Worm (Caenorhabditis elegans) whole organism, L4 larva: ENCODE measurements around the gene rbx-1.
A peak's percentile ranks its signal among the peaks of the same experiment; 100 is the strongest.

Experiments
- F10B5.3 ChIP-seq: sonication (generic microtip); optimal IDR thresholded peaks from 2 replicates; lab custom pipeline; 2016; ENCODE audit warnings: mild to moderate bottlenecking, missing genetic modification characterization, missing compliant biosample characterization
- F26F4.8 ChIP-seq: fragments of 200-800 bp; sonication (Bioruptor generic); conservative IDR thresholded peaks from 2 replicates; pipeline ENCODE4 v1.3.6; 2022; ENCODE audit warnings: missing genetic modification characterization, missing compliant biosample characterization
- F44E2.7 ChIP-seq: fragments of 200-800 bp; sonication (Bioruptor generic); IDR thresholded peaks from 2 replicates; pipeline ENCODE4 v2.1.2; 2022; ENCODE audit warnings: missing genetic modification characterization, missing compliant biosample characterization
- T20F7.1 ChIP-seq: fragments of 200-800 bp; sonication (Bioruptor generic); optimal IDR thresholded peaks from 2 replicates; lab custom pipeline; 2018; ENCODE audit warnings: mild to moderate bottlenecking, missing genetic modification characterization, missing compliant biosample characterization
- Y48G9A.11 ChIP-seq: fragments of 200-800 bp; sonication (Bioruptor generic); IDR thresholded peaks from 2 replicates; pipeline ENCODE4 v1.3.6; 2022; ENCODE audit warnings: missing genetic modification reagents, missing genetic modification characterization, missing compliant biosample characterization
- Y75B8A.6 ChIP-seq: fragments of 200-800 bp; sonication (Bioruptor generic); IDR thresholded peaks from 2 replicates; pipeline ENCODE4 v1.3.6; 2022; ENCODE audit warnings: missing genetic modification reagents, missing genetic modification characterization, missing compliant biosample characterization
- ZK546.5 ChIP-seq, 2 experiments: sonication (generic microtip); optimal IDR thresholded peaks; 2 replicates each; lab custom pipeline; 2017; ENCODE audit warnings: missing biosample characterization in 2 of 2, missing genetic modification characterization in 2 of 2
- aly-2 ChIP-seq: sonication (generic microtip); optimal IDR thresholded peaks from 2 replicates; lab custom pipeline; 2018; ENCODE audit warnings: missing biosample characterization, missing genetic modification characterization
- attf-4 ChIP-seq: sonication (generic microtip); optimal IDR thresholded peaks from 3 replicates; lab custom pipeline; 2017; ENCODE audit warnings: missing biosample characterization, missing genetic modification characterization
- daf-16 ChIP-seq, 3 experiments: sonication (generic microtip); optimal IDR thresholded peaks; 2 replicates each; lab custom pipeline; 2016 to 2017; ENCODE audit warnings: missing genetic modification characterization in 3 of 3, missing genetic modification reagents in 3 of 3, mild to moderate bottlenecking in 2 of 3, missing compliant biosample characterization in 2 of 3, missing biosample characterization in 1 of 3, moderate library complexity in 1 of 3
- dmd-6 ChIP-seq: fragments of 200-800 bp; sonication (Bioruptor generic); IDR thresholded peaks from 2 replicates; pipeline ENCODE4 v1.3.6; 2022; ENCODE audit warnings: missing genetic modification reagents, missing genetic modification characterization, missing compliant biosample characterization
- dmd-9 ChIP-seq: fragments of 200-800 bp; sonication (Bioruptor generic); IDR thresholded peaks from 2 replicates; pipeline ENCODE4 v1.3.6; 2022; ENCODE audit warnings: missing genetic modification reagents, missing genetic modification characterization, missing compliant biosample characterization
- dpl-1 ChIP-seq: fragments of 150-350 bp; optimal IDR thresholded peaks from 2 replicates; lab custom pipeline; 2014; ENCODE audit warnings: missing biosample characterization, missing genetic modification reagents, missing genetic modification characterization
- duxl-1 ChIP-seq: sonication (generic microtip); optimal IDR thresholded peaks from 2 replicates; lab custom pipeline; 2016; ENCODE audit warnings: mild to moderate bottlenecking, missing genetic modification characterization, moderate library complexity, missing compliant biosample characterization; ENCODE audit not compliant: poor library complexity
- egl-43 ChIP-seq: fragments of 200-800 bp; sonication (Bioruptor generic); IDR thresholded peaks from 2 replicates; pipeline ENCODE4 v1.3.6; 2022; ENCODE audit warnings: missing genetic modification reagents, missing genetic modification characterization, missing compliant biosample characterization
- fkh-10 ChIP-seq: fragments of 150-350 bp; optimal IDR thresholded peaks from 2 replicates; lab custom pipeline; 2014; ENCODE audit warnings: missing biosample characterization, missing genetic modification reagents, missing genetic modification characterization
- fos-1 ChIP-seq: fragments of 150-350 bp; optimal IDR thresholded peaks from 2 replicates; lab custom pipeline; 2014; ENCODE audit warnings: missing biosample characterization, missing genetic modification characterization
- hlh-11 ChIP-seq: fragments of 200-800 bp; sonication (Bioruptor generic); optimal IDR thresholded peaks from 2 replicates; lab custom pipeline; 2018; ENCODE audit warnings: mild to moderate bottlenecking, missing genetic modification characterization, missing compliant biosample characterization
- hlh-30 ChIP-seq: sonication (generic microtip); optimal IDR thresholded peaks from 2 replicates; lab custom pipeline; 2017; ENCODE audit warnings: antibody characterized with exemption, mild to moderate bottlenecking, missing genetic modification characterization, missing compliant biosample characterization; ENCODE audit not compliant: insufficient read depth
- hmg-1.1 ChIP-seq: fragments of 200-800 bp; sonication (Bioruptor generic); IDR thresholded peaks from 2 replicates; pipeline ENCODE4 v1.3.6; 2022; ENCODE audit warnings: missing genetic modification reagents, missing genetic modification characterization, missing compliant biosample characterization
- lin-1 ChIP-seq: fragments of 200-800 bp; sonication (Bioruptor generic); IDR thresholded peaks from 2 replicates; pipeline ENCODE4 v1.3.6; 2022; ENCODE audit warnings: missing genetic modification reagents, missing genetic modification characterization, missing compliant biosample characterization
- lin-15B ChIP-seq: fragments of 150-350 bp; sonication (generic microtip); optimal IDR thresholded peaks from 3 replicates; lab custom pipeline; 2014; ENCODE audit warnings: missing biosample characterization, missing genetic modification characterization
- lin-39 ChIP-seq: fragments of 150-350 bp; optimal IDR thresholded peaks from 2 replicates; lab custom pipeline; 2014; ENCODE audit warnings: missing biosample characterization, missing genetic modification reagents, missing genetic modification characterization
- lir-3 ChIP-seq: sonication (generic microtip); optimal IDR thresholded peaks from 2 replicates; lab custom pipeline; 2016; ENCODE audit warnings: mild to moderate bottlenecking, missing genetic modification characterization, missing compliant biosample characterization
- lsy-2 ChIP-seq, 2 experiments: fragments of 150-350 bp in 1 of 2; sonication (generic microtip) in 1 of 2; optimal IDR thresholded peaks; 2 replicates each; lab custom pipeline; 2014 to 2017; ENCODE audit warnings: missing biosample characterization in 2 of 2, missing genetic modification characterization in 2 of 2
- madf-5 ChIP-seq, 2 experiments: fragments of 200-800 bp; sonication (Bioruptor generic); IDR thresholded peaks; 2 replicates each; pipeline ENCODE4 v1.3.6; 2022; ENCODE audit warnings: missing compliant biosample characterization in 2 of 2, missing genetic modification characterization in 2 of 2
- mdt-29 ChIP-seq: fragments of 200-800 bp; sonication (Bioruptor generic); IDR thresholded peaks from 2 replicates; pipeline ENCODE4 v1.3.6; 2022; ENCODE audit warnings: missing genetic modification reagents, missing genetic modification characterization, missing compliant biosample characterization
- mep-1 ChIP-seq: fragments of 150-350 bp; sonication (generic microtip); optimal IDR thresholded peaks from 3 replicates; lab custom pipeline; 2014; ENCODE audit warnings: missing biosample characterization, missing genetic modification characterization
- mes-2 ChIP-seq: sonication (generic microtip); optimal IDR thresholded peaks from 2 replicates; lab custom pipeline; 2016; ENCODE audit warnings: missing genotype, mild to moderate bottlenecking, missing genetic modification characterization, missing compliant biosample characterization; ENCODE audit not compliant: poor library complexity, severe bottlenecking
- mxl-2 ChIP-seq: fragments of 200-800 bp; sonication (Bioruptor generic); conservative IDR thresholded peaks from 2 replicates; pipeline ENCODE4 v1.3.6; 2022; ENCODE audit warnings: missing genetic modification reagents, missing genetic modification characterization, missing compliant biosample characterization
- nhr-28 ChIP-seq: fragments of 150-350 bp; optimal IDR thresholded peaks from 2 replicates; lab custom pipeline; 2014; ENCODE audit warnings: missing biosample characterization, missing genetic modification characterization
- nhr-76 ChIP-seq: fragments of 150-350 bp; optimal IDR thresholded peaks from 2 replicates; lab custom pipeline; 2014; ENCODE audit warnings: missing biosample characterization, missing genetic modification characterization
- pqm-1 ChIP-seq: sonication (generic microtip); optimal IDR thresholded peaks from 2 replicates; lab custom pipeline; 2017; ENCODE audit warnings: missing biosample characterization, missing genetic modification characterization
- sdz-12 ChIP-seq: fragments of 200-800 bp; sonication (Bioruptor generic); optimal IDR thresholded peaks from 2 replicates; lab custom pipeline; 2018; ENCODE audit warnings: mild to moderate bottlenecking, missing genetic modification characterization, missing compliant biosample characterization
- skn-1 ChIP-seq: fragments of 150-350 bp; optimal IDR thresholded peaks from 2 replicates; lab custom pipeline; 2014; ENCODE audit warnings: missing biosample characterization, missing genetic modification characterization
- spr-1 ChIP-seq: sonication (generic microtip); optimal IDR thresholded peaks from 2 replicates; lab custom pipeline; 2016; ENCODE audit warnings: mild to moderate bottlenecking, missing genetic modification characterization, missing compliant biosample characterization
- spr-3 ChIP-seq: fragments of 200-800 bp; sonication (Bioruptor generic); optimal IDR thresholded peaks from 2 replicates; lab custom pipeline; 2018; ENCODE audit warnings: mild to moderate bottlenecking, missing genetic modification characterization, missing compliant biosample characterization
- unc-62 ChIP-seq, 3 experiments: fragments of 150-350 bp in 1 of 3; sonication (generic microtip); optimal IDR thresholded peaks in 2 of 3; peaks in 1 of 3; 1 replicate in 1 of 3; 2 replicates in 2 of 3; lab custom pipeline; 2014 to 2017; ENCODE audit warnings: missing biosample characterization in 3 of 3, missing genetic modification characterization in 3 of 3, missing genetic modification reagents in 3 of 3, missing genotype in 1 of 3
- zag-1 ChIP-seq: fragments of 150-350 bp; optimal IDR thresholded peaks from 2 replicates; lab custom pipeline; 2014; ENCODE audit warnings: missing biosample characterization, missing genetic modification characterization
- zfp-2 ChIP-seq: sonication (generic microtip); optimal IDR thresholded peaks from 2 replicates; lab custom pipeline; 2016; ENCODE audit warnings: mild to moderate bottlenecking, missing genetic modification characterization, missing compliant biosample characterization
- zfp-3 ChIP-seq: fragments of 200-800 bp; sonication (Bioruptor generic); conservative IDR thresholded peaks from 2 replicates; pipeline ENCODE4 v1.3.6; 2022; ENCODE audit warnings: missing genetic modification reagents, missing genetic modification characterization, missing compliant biosample characterization
- zip-2 ChIP-seq: fragments of 150-350 bp; optimal IDR thresholded peaks from 2 replicates; lab custom pipeline; 2014; ENCODE audit warnings: missing biosample characterization, missing genetic modification characterization

Gene rbx-1

ce11 chrV:9690099-9690572, at the start of gene rbx-1:
Gene rbx-1, minus strand, starts transcription at chrV:9690522.
- TF ChIP-seq F10B5.3 (tag; lab: Kevin White, UChicago) (no peak), egl-43 (0 out of 2 replicates have a peak, but pooled peaks have one; percentile 39)

ce11 chrV:9739402-9739801, 49.1 kb upstream of the rbx-1 start, which contains the start of gene marc-1:
Gene marc-1, plus strand, starts transcription at chrV:9739702.
- TF ChIP-seq hmg-1.1 (GFP tag; lab: Robert Waterston, UW) (no peak), duxl-1 (tag; lab: Kevin White, UChicago) (no peak), lin-39 (tag; lab: Kevin White, UChicago) (no peak), mep-1 (no peak), lir-3 (tag; lab: Kevin White, UChicago) (no peak), mdt-29 (GFP tag; lab: Robert Waterston, UW) (no peak), skn-1 (tag; lab: Kevin White, UChicago) (no peak), hlh-11 (tag; lab: Kevin White, UChicago) (no peak), zfp-3 (GFP tag; lab: Robert Waterston, UW) (no peak), attf-4 (no peak), fos-1 (tag; lab: Kevin White, UChicago) (no peak), F44E2.7 (GFP tag; lab: Robert Waterston, UW) (no peak)
- TF ChIP-seq, all 104 proteins: peak for 0

- TF ChIP-seq daf-16 (GFP tag; optimal IDR thresholded peaks at IDR 0.05; lab: Kevin White, UChicago), result no peak
- TF ChIP-seq daf-16 (tag; optimal IDR thresholded peaks at IDR 0.05; lab: Kevin White, UChicago), result peak; percentile 36
- TF ChIP-seq hlh-11 (tag; lab: Kevin White, UChicago), result peak; percentile 38
- no peak for TF ChIP-seq madf-5 (GFP tag; IDR thresholded peaks at IDR 0.05; lab: Robert Waterston, UW)
- TF ChIP-seq dmd-6 (GFP tag; lab: Robert Waterston, UW), result peak; percentile 53
- peak; percentile 32 for TF ChIP-seq nhr-28 (tag; lab: Kevin White, UChicago)
- TF ChIP-seq pqm-1 (tag; lab: Kevin White, UChicago), result peak; percentile 72
- TF ChIP-seq unc-62 (GFP tag; optimal IDR thresholded peaks at IDR 0.05 in 1 of 2; lab: Kevin White, UChicago), result peak in 1 of 2 experiments; percentile 52
- no peak for TF ChIP-seq unc-62 (tag; optimal IDR thresholded peaks at IDR 0.05; lab: Kevin White, UChicago)
- TF ChIP-seq aly-2 (tag; lab: Kevin White, UChicago), result no peak
Measured at ce11 chrV:9738077-9738705, 47.9 kb upstream of the rbx-1 start.

ce11 chrV:9737287-9737686, 47.0 kb upstream of the rbx-1 start, which contains the start of gene aqp-4:
Gene aqp-4, plus strand, starts transcription at chrV:9737556.
- TF ChIP-seq spr-1, result no peak
- TF ChIP-seq hlh-30 (tag; lab: Kevin White, UChicago), result peak; percentile 6
- TF ChIP-seq dmd-6 (GFP tag; lab: Robert Waterston, UW), result peak; percentile 43; the same call in 1 of the 2 replicates
- no peak for TF ChIP-seq Y75B8A.6 (GFP tag; lab: Robert Waterston, UW)
- peak; percentile 47 for TF ChIP-seq nhr-28 (tag; lab: Kevin White, UChicago)
- no peak for TF ChIP-seq dmd-9 (GFP tag; lab: Robert Waterston, UW)
- TF ChIP-seq zag-1 (tag; lab: Kevin White, UChicago), result no peak
- peak; percentile 59 for TF ChIP-seq pqm-1 (tag; lab: Kevin White, UChicago)
- TF ChIP-seq spr-3 (GFP tag; lab: Kevin White, UChicago), result no peak
- TF ChIP-seq dpl-1 (GFP tag; lab: Kevin White, UChicago), result no peak
- TF ChIP-seq ZK546.5 (tag; optimal IDR thresholded peaks at IDR 0.05; lab: Kevin White, UChicago), result no peak
- TF ChIP-seq Y48G9A.11 (GFP tag; lab: Robert Waterston, UW), result no peak
- no peak for TF ChIP-seq lsy-2 (tag; optimal IDR thresholded peaks at IDR 0.05; lab: Kevin White, UChicago)
- no peak for TF ChIP-seq zfp-2 (tag; lab: Kevin White, UChicago)
- no peak for TF ChIP-seq lin-15B (tag; lab: Kevin White, UChicago)
- no peak for TF ChIP-seq fkh-10 (GFP tag; lab: Kevin White, UChicago)
- no peak for TF ChIP-seq sdz-12 (GFP tag; lab: Kevin White, UChicago)
- no peak for TF ChIP-seq zip-2 (tag; lab: Kevin White, UChicago)
- no peak for TF ChIP-seq nhr-76
- TF ChIP-seq lin-1, result no peak
- no peak for TF ChIP-seq mxl-2 (GFP tag; lab: Robert Waterston, UW)
- TF ChIP-seq mes-2 (tag; lab: Kevin White, UChicago), result no peak
- TF ChIP-seq T20F7.1, result no peak
- TF ChIP-seq daf-16 (GFP tag; optimal IDR thresholded peaks at IDR 0.05; lab: Kevin White, UChicago), result no peak
- peak; percentile 28 for TF ChIP-seq daf-16 (tag; optimal IDR thresholded peaks at IDR 0.05; lab: Kevin White, UChicago)
- no peak for TF ChIP-seq F44E2.7 (GFP tag; lab: Robert Waterston, UW)
- no peak for TF ChIP-seq F26F4.8 (GFP tag; lab: Robert Waterston, UW)
- peak; percentile 18 for TF ChIP-seq hlh-11 (tag; lab: Kevin White, UChicago)
